Fruit fly (Drosophila melanogaster) S2 (cell line): ENCODE data around the gene Lk.

Experiments
- CG8478 ChIP-seq: fragments of >200 bp; optimal IDR thresholded peaks from 2 replicates; lab custom pipeline; 2018
- CTCF ChIP-seq, 2 experiments: fragments of >200 bp; optimal IDR thresholded peaks; 2 replicates each; lab custom pipeline; 2018

The Lk gene

DNA sequence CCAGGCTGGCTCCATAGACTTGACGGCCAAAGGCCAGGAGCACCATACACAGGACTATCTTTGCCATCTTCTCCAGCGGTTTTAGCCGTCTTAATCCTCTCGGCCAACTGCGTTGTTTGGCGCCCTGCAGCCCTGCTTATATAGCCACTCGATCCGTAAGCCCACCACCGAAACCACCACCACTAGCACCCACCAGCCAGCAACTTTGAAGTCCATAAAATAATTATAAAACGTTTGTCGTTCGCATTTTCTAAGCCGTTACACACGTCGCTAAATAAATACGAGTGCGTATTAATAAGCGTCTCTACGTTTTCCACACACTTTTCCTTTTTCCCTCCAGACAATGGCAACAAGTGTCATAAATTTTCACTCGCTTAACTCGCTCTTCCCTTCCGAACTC is at the start of gene Lk:
Gene Lk, minus strand, starts transcription at position 101 of the 400 bp plus-strand sequence.
- TF ChIP-seq CTCF (optimal IDR thresholded peaks at IDR 0.05; lab: Kevin White, UChicago) (no peak), CG8478 (lab: Kevin White, UChicago) (no peak)

DNA sequence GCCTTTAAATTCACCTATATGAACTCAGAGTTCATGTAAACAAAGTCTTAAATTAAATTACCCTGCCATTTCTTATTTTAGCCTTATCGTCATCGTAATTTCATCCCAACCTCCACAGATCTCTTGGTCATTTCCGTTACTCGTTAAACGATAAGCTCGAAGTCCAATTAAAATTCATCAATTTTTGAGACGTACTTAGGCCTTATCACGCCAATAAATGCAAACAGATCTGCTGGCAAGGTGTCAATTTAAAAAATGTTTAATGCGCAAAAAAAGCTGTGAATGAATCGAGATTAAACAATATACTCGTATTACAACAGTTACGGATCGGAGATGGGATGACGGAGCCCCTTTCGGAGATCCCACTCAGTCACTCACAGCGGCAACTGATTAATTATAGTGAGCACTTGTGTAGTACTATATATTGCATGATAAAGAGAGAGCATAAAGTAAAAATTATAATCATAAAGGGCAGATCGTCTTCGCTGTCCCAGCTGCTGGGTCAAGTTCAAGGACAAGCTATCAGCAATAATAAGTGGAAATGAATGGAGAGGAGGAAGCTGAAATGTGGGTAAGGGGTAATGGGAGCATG is 48.7 kb upstream of the Lk start:
- TF ChIP-seq CG8478 (lab: Kevin White, UChicago) = no peak
- TF ChIP-seq CTCF (optimal IDR thresholded peaks at IDR 0.05; lab: Kevin White, UChicago) = no peak

DNA sequence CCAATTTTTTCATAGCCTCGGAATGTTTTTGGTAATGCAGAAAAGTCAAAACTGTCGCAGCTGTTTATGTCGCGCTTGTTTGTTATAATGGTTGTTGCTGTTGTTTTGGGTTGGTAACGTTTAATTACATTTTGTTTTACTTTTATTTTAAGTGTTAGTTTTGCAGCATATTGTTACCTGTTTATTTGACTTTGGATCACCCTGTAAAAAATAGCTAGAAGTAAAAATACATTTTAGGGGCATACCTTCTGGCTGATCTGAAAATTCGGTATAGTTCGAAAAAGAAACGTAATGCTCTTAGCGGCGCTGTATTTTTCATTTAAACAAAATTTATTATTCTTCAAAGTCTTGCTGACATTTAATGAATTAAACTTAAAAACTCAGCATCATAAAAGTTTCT is 47.1 kb upstream of the Lk start:
- TF ChIP-seq CG8478 (lab: Kevin White, UChicago) = no peak
- TF ChIP-seq CTCF (optimal IDR thresholded peaks at IDR 0.05; lab: Kevin White, UChicago) = peak; percentile 69 to 88

DNA sequence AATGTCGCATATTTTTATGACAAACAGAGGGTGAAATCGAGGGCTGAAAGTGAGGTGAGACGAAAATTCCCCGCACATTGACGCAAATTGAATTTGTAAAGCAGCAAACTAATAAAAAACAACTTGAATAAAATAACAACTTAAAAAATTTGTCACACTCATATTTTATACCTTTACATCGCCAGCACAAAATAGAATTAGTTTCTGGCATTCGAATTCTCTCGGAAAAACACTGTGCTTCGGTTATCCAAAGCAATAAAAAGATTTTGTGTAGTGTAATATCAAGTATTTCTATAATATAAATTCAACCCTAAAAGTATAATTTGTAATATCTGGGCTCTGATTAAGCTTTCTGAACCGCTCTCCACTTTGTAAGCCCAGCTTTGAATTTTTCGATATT is 44.7 kb upstream of the Lk start:
- TF ChIP-seq CG8478 (lab: Kevin White, UChicago) (no peak), CTCF (optimal IDR thresholded peaks at IDR 0.05; lab: Kevin White, UChicago) (no peak)

DNA sequence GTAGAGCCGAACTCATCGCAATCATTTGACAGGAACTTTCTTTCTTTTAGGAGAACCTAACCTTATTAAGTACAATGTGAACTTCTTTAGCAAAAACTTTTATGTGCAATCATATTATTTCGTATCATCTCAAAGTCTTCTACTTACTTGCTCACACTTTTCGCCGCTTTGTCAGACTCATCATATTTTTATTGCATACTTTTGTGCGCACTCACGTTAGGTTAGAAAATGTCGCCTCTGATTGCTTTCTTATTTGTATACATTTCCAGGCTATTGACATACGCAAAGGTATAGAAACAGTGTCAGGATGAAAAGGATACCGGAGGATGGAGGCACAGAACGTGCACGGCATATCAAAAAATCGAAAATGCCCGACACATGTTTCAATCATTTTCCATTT is 42.6 kb upstream of the Lk start:
- TF ChIP-seq CTCF (optimal IDR thresholded peaks at IDR 0.05; lab: Kevin White, UChicago) (peak; percentile 69 to 72), CG8478 (lab: Kevin White, UChicago) (no peak)

DNA sequence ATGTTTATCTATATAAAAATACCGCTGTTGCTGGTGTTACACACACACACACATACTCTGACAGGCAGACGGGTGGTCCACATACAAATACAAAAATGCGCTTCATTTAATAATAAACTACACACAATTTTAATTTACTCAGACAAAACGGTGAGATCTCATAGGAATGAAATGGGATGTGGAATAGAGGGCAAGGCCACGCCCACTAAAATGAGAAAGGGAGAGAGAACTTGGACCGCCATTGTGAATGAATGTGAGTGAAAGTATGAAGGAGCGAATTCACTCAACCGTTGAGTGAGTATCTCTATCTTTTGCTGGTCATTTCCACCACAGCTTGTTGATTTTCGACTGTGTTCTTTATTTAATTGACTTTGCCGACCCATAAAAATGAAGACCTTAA is 40.0 kb upstream of the Lk start:
- TF ChIP-seq CTCF (optimal IDR thresholded peaks at IDR 0.05; lab: Kevin White, UChicago) = no peak
- no peak for TF ChIP-seq CG8478 (lab: Kevin White, UChicago)

DNA sequence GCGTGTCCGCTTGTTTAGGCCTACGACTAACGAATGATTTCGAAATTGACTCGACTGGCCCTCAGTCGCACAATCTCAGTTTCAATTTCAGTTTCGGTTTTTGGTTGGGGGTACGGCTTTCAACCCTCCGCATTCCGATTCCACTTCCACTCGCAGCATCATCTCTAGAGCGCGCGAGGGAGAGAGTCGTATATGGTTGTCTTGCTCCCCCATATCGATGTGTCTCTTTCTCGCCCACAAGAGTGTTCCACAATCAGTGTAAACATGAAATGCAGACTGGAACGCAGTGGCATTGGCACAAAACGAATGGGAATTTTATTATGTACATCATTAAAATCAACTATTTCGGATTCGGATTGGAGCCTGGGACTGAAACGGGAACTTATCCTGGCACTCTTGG is 38.9 kb upstream of the Lk start, which contains the start of gene HGTX:
Gene HGTX, minus strand, starts transcription at position 38 of the 400 bp plus-strand sequence.
- no peak for TF ChIP-seq CG8478 (lab: Kevin White, UChicago)
- TF ChIP-seq CTCF (optimal IDR thresholded peaks at IDR 0.05; lab: Kevin White, UChicago) = peak; percentile 41 to 49

DNA sequence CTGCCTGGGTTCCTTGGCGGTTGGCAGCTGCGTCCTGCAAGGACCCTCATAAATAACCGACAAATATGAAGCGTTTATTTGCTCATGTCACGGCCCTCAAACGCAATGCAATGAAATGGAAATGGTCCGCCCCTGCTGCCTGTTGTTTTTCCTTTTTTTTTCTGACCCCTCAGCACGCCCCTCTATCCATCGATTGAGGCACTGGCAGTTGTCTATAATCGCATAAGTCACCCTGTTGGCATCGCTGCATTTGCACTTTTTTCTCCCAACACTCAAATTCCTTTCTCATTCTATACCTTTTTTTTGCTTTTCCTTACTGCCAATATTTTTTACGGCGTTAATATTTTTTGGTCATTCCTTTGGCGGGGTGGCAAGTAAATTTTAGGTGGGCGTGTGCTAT is 31.6 kb upstream of the Lk start:
- TF ChIP-seq CG8478 (lab: Kevin White, UChicago) (no peak), CTCF (optimal IDR thresholded peaks at IDR 0.05; lab: Kevin White, UChicago) (no peak)

DNA sequence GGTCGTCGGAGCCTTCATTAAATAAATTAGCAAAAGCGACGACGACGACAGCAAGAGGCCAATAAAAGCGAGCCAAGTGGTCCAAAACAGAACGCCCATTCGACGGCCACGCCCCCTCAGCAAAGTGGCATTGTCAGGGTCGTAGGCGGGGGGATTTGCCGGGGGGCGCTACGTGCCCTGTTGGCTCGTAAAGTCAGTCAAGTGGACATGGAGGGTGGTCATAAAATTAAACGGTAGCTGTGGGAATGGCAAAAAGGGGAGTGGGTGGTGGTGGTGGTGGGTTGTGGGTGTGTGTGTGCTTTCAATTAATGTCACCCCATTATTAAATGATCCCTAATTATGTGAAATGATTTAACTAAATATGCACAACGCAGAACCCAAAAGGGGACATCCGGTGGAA is 30.4 kb upstream of the Lk start:
- TF ChIP-seq CTCF (optimal IDR thresholded peaks at IDR 0.05; lab: Kevin White, UChicago) = no peak

DNA sequence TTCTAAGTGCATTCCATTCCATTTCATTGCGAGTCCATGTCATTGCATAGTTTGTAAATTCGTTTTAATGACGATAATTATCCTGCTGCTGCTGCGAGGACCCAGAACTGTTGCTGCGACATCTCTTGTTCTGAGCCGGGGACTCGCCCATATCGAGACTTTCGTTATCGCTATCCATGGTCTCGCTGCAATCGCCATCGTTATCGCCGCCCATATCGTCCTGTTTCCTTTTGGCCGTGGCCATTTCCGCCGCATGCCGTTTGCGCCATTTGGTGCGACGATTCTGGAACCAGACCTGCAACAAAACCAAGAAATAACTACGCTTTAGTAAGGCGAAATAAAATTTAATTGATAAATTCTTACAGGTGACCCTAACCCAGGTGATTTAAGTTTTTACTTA is 23.2 kb upstream of the Lk start:
- no peak for TF ChIP-seq CTCF (optimal IDR thresholded peaks at IDR 0.05; lab: Kevin White, UChicago)
- no peak for TF ChIP-seq CG8478 (lab: Kevin White, UChicago)

DNA sequence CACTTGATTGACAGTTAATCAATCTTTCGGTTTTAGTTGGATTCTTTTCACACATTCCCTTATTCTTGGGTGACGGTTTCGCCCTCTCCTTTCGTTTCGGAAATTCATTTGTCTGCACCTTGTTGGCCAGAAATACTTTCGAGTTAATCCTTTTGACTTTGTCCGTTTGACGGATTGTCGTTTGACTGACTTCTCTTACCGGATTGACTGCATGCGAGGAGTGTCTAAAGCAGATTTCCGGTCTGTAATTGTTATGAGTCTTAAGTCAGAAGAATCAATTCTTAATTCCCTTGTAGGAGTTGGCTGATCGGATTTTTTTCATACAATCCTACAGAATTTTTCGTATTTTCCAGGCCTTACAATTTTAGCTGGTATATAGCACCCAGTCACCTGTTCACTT is 22.2 kb upstream of the Lk start:
- TF ChIP-seq CTCF (optimal IDR thresholded peaks at IDR 0.05; lab: Kevin White, UChicago) (no peak), CG8478 (lab: Kevin White, UChicago) (no peak)

DNA sequence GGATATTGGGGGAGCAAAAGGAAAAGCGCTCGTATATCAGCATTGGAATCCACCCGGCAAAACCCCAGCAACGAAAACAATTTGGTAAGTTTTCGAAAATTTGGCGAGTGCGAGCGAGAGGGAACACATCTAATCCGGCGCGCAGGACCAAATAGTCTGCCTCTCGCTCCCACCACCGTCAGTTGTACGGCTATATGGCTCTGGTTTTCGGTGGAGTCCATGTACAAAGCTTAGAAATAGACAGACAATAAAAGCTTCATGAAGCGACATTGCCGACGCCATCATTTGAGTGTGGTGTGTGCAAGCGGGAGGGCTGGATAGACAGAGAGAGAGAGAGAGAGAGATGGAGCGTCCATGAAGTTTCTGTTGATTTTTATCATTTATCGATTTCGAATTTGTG is 19.7 kb upstream of the Lk start:
- no peak for TF ChIP-seq CTCF (optimal IDR thresholded peaks at IDR 0.05; lab: Kevin White, UChicago)
- TF ChIP-seq CG8478 (lab: Kevin White, UChicago) = no peak

DNA sequence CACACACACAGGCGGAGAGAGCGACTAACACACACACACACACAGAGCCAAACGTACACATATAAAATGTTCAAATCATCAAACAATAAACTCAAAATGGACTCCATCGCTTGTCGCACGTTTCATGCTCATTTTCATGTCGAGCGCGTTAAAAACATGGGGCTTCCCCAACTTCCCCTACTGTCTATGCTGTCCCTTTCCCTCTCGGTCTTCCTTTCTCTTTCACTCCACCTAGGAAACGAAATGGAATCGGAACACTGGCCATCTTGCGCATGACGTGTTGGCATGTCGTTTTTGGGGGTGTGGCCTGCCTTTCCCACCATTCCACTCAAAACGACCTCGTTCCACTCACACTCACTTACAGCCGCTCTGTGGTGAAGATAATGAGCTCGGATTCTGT is 18.3 kb upstream of the Lk start:
- TF ChIP-seq CG8478 (lab: Kevin White, UChicago) (no peak), CTCF (optimal IDR thresholded peaks at IDR 0.05; lab: Kevin White, UChicago) (peak in 1 of 2 experiments; percentile 37)

DNA sequence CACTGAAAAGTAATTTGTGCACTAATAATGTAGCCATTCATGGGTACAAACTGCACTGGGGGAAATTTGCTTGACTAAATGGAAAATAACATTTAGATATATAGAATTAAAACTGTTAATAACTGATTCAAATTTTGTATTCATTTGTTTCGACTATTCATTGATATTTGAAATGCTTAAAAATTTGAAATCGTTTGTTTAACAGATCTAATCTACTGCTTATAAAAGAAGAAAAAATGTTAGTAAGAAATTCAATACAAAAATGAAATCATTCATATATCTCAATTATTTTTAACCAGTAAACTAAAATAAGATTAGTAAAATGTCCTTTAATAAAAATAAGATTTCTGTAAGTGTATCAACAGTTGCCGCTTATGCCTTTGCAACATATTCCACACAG is 15.4 kb upstream of the Lk start:
- TF ChIP-seq CG8478 (lab: Kevin White, UChicago) (no peak), CTCF (optimal IDR thresholded peaks at IDR 0.05; lab: Kevin White, UChicago) (no peak)

DNA sequence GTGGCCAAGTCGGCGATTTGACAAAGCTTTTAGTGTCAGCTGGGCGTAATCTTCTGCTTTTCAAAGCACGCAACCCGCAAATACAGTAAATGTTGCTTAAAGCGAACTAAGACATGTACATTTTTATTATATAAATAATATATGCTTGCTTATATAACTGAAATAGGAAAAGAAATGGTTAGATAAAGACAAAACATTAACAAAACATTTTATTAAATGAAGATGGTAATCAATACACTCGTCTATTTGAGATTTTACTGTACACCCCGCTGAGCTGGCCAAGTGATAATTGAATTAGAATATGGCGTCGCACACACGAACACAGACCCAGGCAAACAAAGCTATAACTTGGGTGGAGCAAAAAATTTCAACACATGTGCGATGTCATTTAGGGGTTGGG is 14.1 kb upstream of the Lk start:
- TF ChIP-seq CTCF (optimal IDR thresholded peaks at IDR 0.05; lab: Kevin White, UChicago) = no peak
- TF ChIP-seq CG8478 (lab: Kevin White, UChicago) = no peak
